Worm (Caenorhabditis elegans) whole organism, late embryonic: Measurements from ENCODE around the gene ptr-4.

Source experiments
- C38D4.7 ChIP-seq: fragments of 200-800 bp; sonication (Bioruptor generic); optimal IDR thresholded peaks from 2 replicates; lab custom pipeline; 2018; ENCODE audit warnings: mild to moderate bottlenecking, missing genetic modification characterization, moderate library complexity, missing compliant biosample characterization
- F13H6.1 ChIP-seq: sonication (generic microtip); optimal IDR thresholded peaks from 2 replicates; lab custom pipeline; 2016; ENCODE audit warnings: missing genetic modification characterization, missing compliant biosample characterization
- T23F11.4 ChIP-seq: fragments of 200-800 bp; sonication (Bioruptor generic); optimal IDR thresholded peaks from 2 replicates; lab custom pipeline; 2018; ENCODE audit warnings: mild to moderate bottlenecking, missing genetic modification characterization, missing compliant biosample characterization
- ahr-1 ChIP-seq: sonication (generic microtip); optimal IDR thresholded peaks from 2 replicates; lab custom pipeline; 2016; ENCODE audit warnings: missing genetic modification characterization, missing compliant biosample characterization
- ceh-14 ChIP-seq: sonication (generic microtip); optimal IDR thresholded peaks from 2 replicates; lab custom pipeline; 2016; ENCODE audit warnings: missing genotype, missing genetic modification characterization, missing compliant biosample characterization
- ceh-18 ChIP-seq: sonication (generic microtip); optimal IDR thresholded peaks from 2 replicates; lab custom pipeline; 2016; ENCODE audit warnings: missing genetic modification characterization, missing compliant biosample characterization
- ceh-19 ChIP-seq: fragments of 200-800 bp; sonication (Bioruptor generic); optimal IDR thresholded peaks from 2 replicates; lab custom pipeline; 2018; ENCODE audit warnings: mild to moderate bottlenecking, missing genetic modification characterization, missing compliant biosample characterization
- ceh-2 ChIP-seq: sonication (generic microtip); optimal IDR thresholded peaks from 2 replicates; lab custom pipeline; 2016; ENCODE audit warnings: missing genotype, missing genetic modification characterization, missing compliant biosample characterization
- ceh-22 ChIP-seq: sonication (generic microtip); optimal IDR thresholded peaks from 2 replicates; lab custom pipeline; 2017; ENCODE audit warnings: missing biosample characterization, missing genetic modification characterization
- ceh-24 ChIP-seq: sonication (generic microtip); optimal IDR thresholded peaks from 2 replicates; lab custom pipeline; 2016; ENCODE audit warnings: mild to moderate bottlenecking, missing genetic modification characterization, missing compliant biosample characterization
- ceh-30 ChIP-seq: fragments of 150-350 bp; optimal IDR thresholded peaks from 2 replicates; lab custom pipeline; 2014; ENCODE audit warnings: missing biosample characterization, missing genetic modification characterization
- ceh-6 ChIP-seq: fragments of 200-800 bp; sonication (Bioruptor generic); optimal IDR thresholded peaks from 2 replicates; lab custom pipeline; 2018; ENCODE audit warnings: mild to moderate bottlenecking, missing genetic modification characterization, missing compliant biosample characterization
- ceh-9 ChIP-seq: sonication (generic microtip); optimal IDR thresholded peaks from 2 replicates; lab custom pipeline; 2016; ENCODE audit warnings: mild to moderate bottlenecking, missing genetic modification characterization, inconsistent platforms, missing compliant biosample characterization
- che-1 ChIP-seq: sonication (generic microtip); optimal IDR thresholded peaks from 2 replicates; lab custom pipeline; 2016; ENCODE audit warnings: mild to moderate bottlenecking, missing genetic modification characterization, missing compliant biosample characterization
- dmd-4 ChIP-seq: sonication (generic microtip); optimal IDR thresholded peaks from 2 replicates; lab custom pipeline; 2016; ENCODE audit warnings: borderline replicate concordance, missing genetic modification characterization, missing compliant biosample characterization
- dve-1 ChIP-seq: sonication (generic microtip); optimal IDR thresholded peaks from 2 replicates; lab custom pipeline; 2017; ENCODE audit warnings: antibody characterized with exemption, mild to moderate bottlenecking, missing genetic modification characterization, missing compliant biosample characterization
- elt-2 ChIP-seq: sonication (generic microtip); optimal IDR thresholded peaks from 2 replicates; lab custom pipeline; 2016; ENCODE audit warnings: missing genetic modification reagents, missing genetic modification characterization, missing compliant biosample characterization
- elt-4 ChIP-seq: sonication (generic microtip); optimal IDR thresholded peaks from 2 replicates; lab custom pipeline; 2016; ENCODE audit warnings: missing genetic modification characterization, missing compliant biosample characterization
- eyg-1 ChIP-seq: sonication (generic microtip); optimal IDR thresholded peaks from 2 replicates; lab custom pipeline; 2016; ENCODE audit warnings: missing genotype, missing genetic modification characterization, missing compliant biosample characterization
- fkh-10 ChIP-seq: fragments of 150-350 bp; optimal IDR thresholded peaks from 2 replicates; lab custom pipeline; 2014; ENCODE audit warnings: missing biosample characterization, missing genetic modification reagents, missing genetic modification characterization
- fkh-6 ChIP-seq: sonication (generic microtip); optimal IDR thresholded peaks from 2 replicates; lab custom pipeline; 2016; ENCODE audit warnings: missing genetic modification characterization, missing compliant biosample characterization
- gmeb-2 ChIP-seq: sonication (generic microtip); optimal IDR thresholded peaks from 2 replicates; lab custom pipeline; 2016; ENCODE audit warnings: missing genetic modification characterization, inconsistent platforms, missing compliant biosample characterization
- hlh-15 ChIP-seq: sonication (generic microtip); optimal IDR thresholded peaks from 2 replicates; lab custom pipeline; 2016; ENCODE audit warnings: missing genetic modification characterization, missing compliant biosample characterization
- hlh-30 ChIP-seq: sonication (generic microtip); optimal IDR thresholded peaks from 2 replicates; lab custom pipeline; 2017; ENCODE audit warnings: antibody characterized with exemption, missing genetic modification characterization, missing compliant biosample characterization; ENCODE audit not compliant: insufficient read depth
- hlh-6 ChIP-seq: sonication (generic microtip); optimal IDR thresholded peaks from 2 replicates; lab custom pipeline; 2016; ENCODE audit warnings: missing genotype, missing genetic modification characterization, missing compliant biosample characterization
- lin-11 ChIP-seq: fragments of 200-800 bp; sonication (Bioruptor generic); optimal IDR thresholded peaks from 2 replicates; lab custom pipeline; 2018; ENCODE audit warnings: mild to moderate bottlenecking, missing genetic modification characterization, missing compliant biosample characterization
- madf-2 ChIP-seq: sonication (generic microtip); optimal IDR thresholded peaks from 2 replicates; lab custom pipeline; 2017; ENCODE audit warnings: missing genetic modification characterization, missing compliant biosample characterization
- mec-3 ChIP-seq: sonication (generic microtip); optimal IDR thresholded peaks from 2 replicates; lab custom pipeline; 2016; ENCODE audit warnings: borderline replicate concordance, missing genetic modification characterization, missing compliant biosample characterization
- nfya-1 ChIP-seq: sonication (generic microtip); optimal IDR thresholded peaks from 2 replicates; lab custom pipeline; 2017; ENCODE audit warnings: missing genetic modification characterization, mild to moderate bottlenecking, missing compliant biosample characterization, antibody characterized with exemption, moderate library complexity
- nhr-11 ChIP-seq: fragments of 150-350 bp; optimal IDR thresholded peaks from 2 replicates; lab custom pipeline; 2014; ENCODE audit warnings: missing biosample characterization, missing genetic modification characterization
- nhr-232 ChIP-seq: sonication (generic microtip); optimal IDR thresholded peaks from 2 replicates; lab custom pipeline; 2016; ENCODE audit warnings: missing genetic modification characterization, missing compliant biosample characterization
- npax-4 ChIP-seq: sonication (generic microtip); optimal IDR thresholded peaks from 2 replicates; lab custom pipeline; 2016; ENCODE audit warnings: missing genetic modification characterization, missing compliant biosample characterization
- odd-2 ChIP-seq: sonication (generic microtip); optimal IDR thresholded peaks from 2 replicates; lab custom pipeline; 2017; ENCODE audit warnings: antibody characterized with exemption, mild to moderate bottlenecking, missing genetic modification characterization, missing compliant biosample characterization
- pag-3 ChIP-seq: sonication (generic microtip); optimal IDR thresholded peaks from 2 replicates; lab custom pipeline; 2016; ENCODE audit warnings: missing compliant biosample characterization, missing genetic modification characterization, borderline replicate concordance
- pax-1 ChIP-seq: fragments of 150-350 bp; optimal IDR thresholded peaks from 2 replicates; lab custom pipeline; 2014; ENCODE audit warnings: missing biosample characterization, missing genetic modification characterization
- pha-2 ChIP-seq: sonication (generic microtip); optimal IDR thresholded peaks from 2 replicates; lab custom pipeline; 2017; ENCODE audit warnings: mild to moderate bottlenecking, missing genetic modification characterization, missing compliant biosample characterization
- pha-4 ChIP-seq: fragments of 150-350 bp; optimal IDR thresholded peaks from 2 replicates; lab custom pipeline; 2018; ENCODE audit warnings: missing biosample characterization, missing genetic modification reagents, missing genetic modification characterization
- pqm-1 ChIP-seq: sonication (generic microtip); optimal IDR thresholded peaks from 2 replicates; lab custom pipeline; 2016; ENCODE audit warnings: missing genetic modification characterization, missing compliant biosample characterization
- pros-1 ChIP-seq: fragments of 150-350 bp; optimal IDR thresholded peaks from 2 replicates; lab custom pipeline; 2014; ENCODE audit warnings: missing biosample characterization, missing genetic modification reagents, missing genetic modification characterization
- ref-2 ChIP-seq: sonication (generic microtip); optimal IDR thresholded peaks from 2 replicates; lab custom pipeline; 2016; ENCODE audit warnings: missing genetic modification characterization, missing compliant biosample characterization
- rnt-1 ChIP-seq: sonication (generic microtip); optimal IDR thresholded peaks from 2 replicates; lab custom pipeline; 2016; ENCODE audit warnings: missing genetic modification characterization, missing compliant biosample characterization
- sox-2 ChIP-seq: fragments of 200-800 bp; sonication (Bioruptor generic); IDR thresholded peaks from 2 replicates; pipeline ENCODE4 v1.3.6; 2022; ENCODE audit warnings: missing genetic modification reagents, missing genetic modification characterization, missing compliant biosample characterization
- sox-4 ChIP-seq: sonication (generic microtip); optimal IDR thresholded peaks from 2 replicates; lab custom pipeline; 2017; ENCODE audit warnings: mild to moderate bottlenecking, missing genetic modification characterization, inconsistent platforms, missing compliant biosample characterization
- syd-9 ChIP-seq: sonication (generic microtip); optimal IDR thresholded peaks from 2 replicates; lab custom pipeline; 2016; ENCODE audit warnings: mild to moderate bottlenecking, missing genetic modification characterization, moderate library complexity, missing compliant biosample characterization
- tbx-2 ChIP-seq: sonication (generic microtip); optimal IDR thresholded peaks from 2 replicates; lab custom pipeline; 2016; ENCODE audit warnings: missing genetic modification characterization, missing compliant biosample characterization
- tbx-7 ChIP-seq: sonication (generic microtip); optimal IDR thresholded peaks from 2 replicates; lab custom pipeline; 2016; ENCODE audit warnings: missing genotype, missing genetic modification characterization, missing compliant biosample characterization
- ttx-3 ChIP-seq: sonication (generic microtip); optimal IDR thresholded peaks from 2 replicates; lab custom pipeline; 2016; ENCODE audit warnings: missing genetic modification reagents, missing genetic modification characterization, missing compliant biosample characterization
- unc-3 ChIP-seq, 2 experiments: fragments of 200-800 bp in 1 of 2; sonication (Bioruptor generic) in 1 of 2; sonication (generic microtip) in 1 of 2; conservative IDR thresholded peaks in 1 of 2; optimal IDR thresholded peaks in 1 of 2; 2 replicates each; pipeline versions ENCODE4 v1.3.6 to Lab custom; 2016 to 2022; ENCODE audit warnings: missing compliant biosample characterization in 2 of 2, missing genetic modification characterization in 2 of 2, missing genetic modification reagents in 1 of 2
- unc-55 ChIP-seq: sonication (generic microtip); optimal IDR thresholded peaks from 2 replicates; lab custom pipeline; 2017; ENCODE audit warnings: missing biosample characterization, missing genetic modification reagents, missing genetic modification characterization
- unc-86 ChIP-seq: sonication (generic microtip); optimal IDR thresholded peaks from 2 replicates; lab custom pipeline; 2016; ENCODE audit warnings: missing genetic modification characterization, missing compliant biosample characterization
- ztf-16 ChIP-seq: sonication (generic microtip); optimal IDR thresholded peaks from 2 replicates; lab custom pipeline; 2017; ENCODE audit warnings: missing genetic modification characterization, missing compliant biosample characterization

The ptr-4 gene

DNA sequence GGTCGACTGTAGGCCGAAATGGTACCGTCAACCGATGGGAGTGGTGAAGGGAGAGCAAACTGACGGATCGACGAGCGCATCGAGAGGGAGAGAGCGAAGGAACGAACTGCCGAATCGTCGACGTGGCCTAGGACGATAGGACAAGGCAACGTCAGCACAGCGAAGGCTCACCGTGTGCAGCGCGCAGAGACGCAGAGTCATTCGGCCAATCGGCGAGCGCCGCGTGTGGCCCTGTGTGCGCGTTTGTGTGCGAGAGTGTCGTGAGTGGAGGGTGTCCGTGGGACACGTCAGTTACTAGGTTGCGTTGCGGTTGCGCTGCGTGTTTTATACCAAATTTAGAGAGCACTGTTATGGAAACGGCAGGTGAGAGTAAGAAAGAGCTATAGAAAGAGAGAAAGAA is 26.2 kb upstream of the ptr-4 start, which contains the start of gene hsp-3 (continued):
- TF ChIP-seq sox-4 (tag; lab: Kevin White, UChicago): no peak
- TF ChIP-seq unc-3 (GFP tag; conservative IDR thresholded peaks at IDR 0.05; lab: Robert Waterston, UW): no peak
- no peak for TF ChIP-seq unc-3 (tag; optimal IDR thresholded peaks at IDR 0.05; lab: Kevin White, UChicago)
- TF ChIP-seq che-1 (tag; lab: Kevin White, UChicago): peak; percentile 2
- peak; percentile 85 for TF ChIP-seq hlh-30 (tag; lab: Kevin White, UChicago)
- TF ChIP-seq nhr-232 (tag; lab: Kevin White, UChicago): no peak
- TF ChIP-seq ref-2: peak; percentile 97
- TF ChIP-seq npax-4 (tag; lab: Kevin White, UChicago): no peak
- peak; percentile 4 for TF ChIP-seq ceh-6 (GFP tag; lab: Kevin White, UChicago)
- peak; percentile 55 for TF ChIP-seq dve-1 (tag; lab: Kevin White, UChicago)
- TF ChIP-seq ceh-30 (tag; lab: Kevin White, UChicago): peak; percentile 59
- peak; percentile 81 for TF ChIP-seq ceh-22 (tag; lab: Kevin White, UChicago)
- peak; percentile 79 for TF ChIP-seq ceh-18 (tag; lab: Kevin White, UChicago)
- TF ChIP-seq unc-55 (GFP tag; lab: Kevin White, UChicago): peak; percentile 91
- TF ChIP-seq ceh-14 (tag; lab: Kevin White, UChicago): peak; percentile 67
- TF ChIP-seq ceh-19 (GFP tag; lab: Kevin White, UChicago): peak; percentile 50
- peak; percentile 12 for TF ChIP-seq sox-2 (GFP tag; lab: Robert Waterston, UW)
- TF ChIP-seq nfya-1 (tag; lab: Kevin White, UChicago): peak; percentile 100
- TF ChIP-seq ceh-2: peak; percentile 47
- TF ChIP-seq tbx-7: peak; percentile 66
- TF ChIP-seq madf-2 (tag; lab: Kevin White, UChicago): no peak
- peak; percentile 88 for TF ChIP-seq pqm-1
- TF ChIP-seq gmeb-2 (tag; lab: Kevin White, UChicago): no peak
- peak; percentile 75 for TF ChIP-seq rnt-1 (tag; lab: Kevin White, UChicago)
- TF ChIP-seq elt-2 (tag; lab: Kevin White, UChicago): peak; percentile 81
- peak; percentile 71 for TF ChIP-seq syd-9 (tag; lab: Kevin White, UChicago)
- TF ChIP-seq dmd-4 (tag; lab: Kevin White, UChicago): no peak
- TF ChIP-seq fkh-6 (tag; lab: Kevin White, UChicago): no peak
- TF ChIP-seq F13H6.1: peak; percentile 63
- TF ChIP-seq ztf-16: peak; percentile 69
- no peak for TF ChIP-seq lin-11 (tag; lab: Kevin White, UChicago)
- peak; percentile 1 for TF ChIP-seq unc-86 (tag; lab: Kevin White, UChicago)
- TF ChIP-seq ttx-3 (tag; lab: Kevin White, UChicago): no peak
- TF ChIP-seq elt-4: no peak
- TF ChIP-seq pha-4: no peak
- peak; percentile 85 for TF ChIP-seq pros-1 (tag; lab: Kevin White, UChicago)
- no peak for TF ChIP-seq odd-2 (tag; lab: Kevin White, UChicago)
- TF ChIP-seq pax-1 (tag; lab: Kevin White, UChicago): peak; percentile 10
- no peak for TF ChIP-seq C38D4.7 (GFP tag; lab: Kevin White, UChicago)
- TF ChIP-seq T23F11.4 (GFP tag; lab: Kevin White, UChicago): peak; percentile 86
- no peak for TF ChIP-seq pag-3 (tag; lab: Kevin White, UChicago)
- no peak for TF ChIP-seq mec-3 (tag; lab: Kevin White, UChicago)
- no peak for TF ChIP-seq hlh-15 (tag; lab: Kevin White, UChicago)
- TF ChIP-seq ceh-9: no peak
- no peak for TF ChIP-seq fkh-10 (GFP tag; lab: Kevin White, UChicago)
- peak; percentile 12 for TF ChIP-seq hlh-6
- peak; percentile 94 for TF ChIP-seq tbx-2 (tag; lab: Kevin White, UChicago)
- peak; percentile 67 for TF ChIP-seq eyg-1
- peak; percentile 21 for TF ChIP-seq ahr-1 (tag; lab: Kevin White, UChicago)
- no peak for TF ChIP-seq nhr-11 (tag; lab: Kevin White, UChicago)
- TF ChIP-seq ceh-24 (tag; lab: Kevin White, UChicago): no peak
- TF ChIP-seq pha-2: no peak
